Fruit fly (Drosophila melanogaster): Measurements from ENCODE around the gene Gale.

Gene Gale

dm6 chr3L:687858-688257, 39.5 kb downstream of the Gale start, which contains the start of gene hiro:
Gene hiro, minus strand, starts transcription at chr3L:687958.
- TF ChIP-seq ttk (optimal IDR thresholded peaks at IDR 0.05): no peak
- TF ChIP-seq psq (optimal IDR thresholded peaks at IDR 0.05): no peak
- TF ChIP-seq h (optimal IDR thresholded peaks at IDR 0.05): no peak
- TF ChIP-seq insv (optimal IDR thresholded peaks at IDR 0.05): no peak
- no peak for TF ChIP-seq Sin3A (optimal IDR thresholded peaks at IDR 0.05)

dm6 chr3L:690031-690686, 41.8 kb downstream of the Gale start, which contains the start of the genes CG32483 and RabX6:
Gene CG32483, minus strand, starts transcription at chr3L:690081.
Gene RabX6, plus strand, starts transcription at chr3L:690517.
- no peak for TF ChIP-seq h (optimal IDR thresholded peaks at IDR 0.05)
- no peak for TF ChIP-seq ttk (optimal IDR thresholded peaks at IDR 0.05)
- no peak for TF ChIP-seq insv (optimal IDR thresholded peaks at IDR 0.05)
- no peak for TF ChIP-seq Sin3A (optimal IDR thresholded peaks at IDR 0.05)
- no peak for TF ChIP-seq psq (optimal IDR thresholded peaks at IDR 0.05)

- TF ChIP-seq insv (optimal IDR thresholded peaks at IDR 0.05) (no peak), h (optimal IDR thresholded peaks at IDR 0.05) (no peak), Myc (optimal IDR thresholded peaks at IDR 0.05) (no peak), psq (optimal IDR thresholded peaks at IDR 0.05) (no peak)
Observed at dm6 chr3L:692699-693098, 44.3 kb downstream of the Gale start, which contains the start of gene Vti1a. Gene Vti1a, minus strand, starts transcription at chr3L:692919.

- no peak for TF ChIP-seq Myc (optimal IDR thresholded peaks at IDR 0.05)
- TF ChIP-seq psq (optimal IDR thresholded peaks at IDR 0.05): no peak
- no peak for TF ChIP-seq Sin3A (optimal IDR thresholded peaks at IDR 0.05)
- TF ChIP-seq insv (optimal IDR thresholded peaks at IDR 0.05): no peak
- no peak for TF ChIP-seq h (optimal IDR thresholded peaks at IDR 0.05)
- no peak for TF ChIP-seq ttk (optimal IDR thresholded peaks at IDR 0.05)
Observed at dm6 chr3L:695510-695909, 47.2 kb downstream of the Gale start.

- TF ChIP-seq insv (optimal IDR thresholded peaks at IDR 0.05) (no peak), psq (optimal IDR thresholded peaks at IDR 0.05) (no peak), ttk (optimal IDR thresholded peaks at IDR 0.05) (no peak), Myc (optimal IDR thresholded peaks at IDR 0.05) (no peak), Sin3A (optimal IDR thresholded peaks at IDR 0.05) (no peak), h (optimal IDR thresholded peaks at IDR 0.05) (no peak)
Observed at dm6 chr3L:696404-697054, 48.2 kb downstream of the Gale start.

dm6 chr3L:697055-697427, 48.7 kb downstream of the Gale start:
- TF ChIP-seq psq (optimal IDR thresholded peaks at IDR 0.05) (no peak), Sin3A (optimal IDR thresholded peaks at IDR 0.05) (no peak), insv (optimal IDR thresholded peaks at IDR 0.05) (no peak), h (optimal IDR thresholded peaks at IDR 0.05) (no peak), ttk (optimal IDR thresholded peaks at IDR 0.05) (no peak), Myc (optimal IDR thresholded peaks at IDR 0.05) (no peak)

- no peak for TF ChIP-seq psq (optimal IDR thresholded peaks at IDR 0.05)
- TF ChIP-seq Sin3A (optimal IDR thresholded peaks at IDR 0.05): no peak
- TF ChIP-seq ttk (optimal IDR thresholded peaks at IDR 0.05): no peak
Observed at dm6 chr3L:697724-698123, 49.4 kb downstream of the Gale start.

- TF ChIP-seq psq (optimal IDR thresholded peaks at IDR 0.05) (no peak), insv (optimal IDR thresholded peaks at IDR 0.05) (no peak), Myc (optimal IDR thresholded peaks at IDR 0.05) (no peak), ttk (optimal IDR thresholded peaks at IDR 0.05) (no peak), h (optimal IDR thresholded peaks at IDR 0.05) (no peak), Sin3A (optimal IDR thresholded peaks at IDR 0.05) (no peak)
Observed at dm6 chr3L:698748-699367, 50.5 kb downstream of the Gale start, which contains the start of gene CG13894. Gene CG13894, minus strand, starts transcription at chr3L:699144.

- TF ChIP-seq psq (optimal IDR thresholded peaks at IDR 0.05) (no peak), Sin3A (optimal IDR thresholded peaks at IDR 0.05) (no peak), insv (optimal IDR thresholded peaks at IDR 0.05) (no peak), Myc (optimal IDR thresholded peaks at IDR 0.05) (no peak), ttk (optimal IDR thresholded peaks at IDR 0.05) (no peak)
Observed at dm6 chr3L:699368-700150, 51.2 kb downstream of the Gale start.

dm6 chr3L:700160-700917, 52.0 kb downstream of the Gale start:
- TF ChIP-seq ttk (optimal IDR thresholded peaks at IDR 0.05) (no peak), insv (optimal IDR thresholded peaks at IDR 0.05) (no peak), h (optimal IDR thresholded peaks at IDR 0.05) (no peak), Sin3A (optimal IDR thresholded peaks at IDR 0.05) (no peak), Myc (optimal IDR thresholded peaks at IDR 0.05) (no peak), psq (optimal IDR thresholded peaks at IDR 0.05) (no peak)

All from Kc167 (cell line).